Fruit fly (Drosophila melanogaster) whole organism, embryonic: Measurements from ENCODE around the gene Alg2.

ENCODE experiments used
- Aef1 ChIP-seq: fragments of 200-800 bp; sonication (Bioruptor generic); IDR thresholded peaks from 3 replicates; pipeline ENCODE4 v1.3.6; 2022; ENCODE audit warnings: missing biosample characterization, missing genetic modification characterization
- Antp ChIP-seq: fragments of 200-800 bp; sonication (Bioruptor generic); optimal IDR thresholded peaks from 3 replicates; lab custom pipeline; 2016; ENCODE audit warnings: missing biosample characterization, missing genetic modification characterization
- Atf3 ChIP-seq: fragments of 200-800 bp; sonication (Bioruptor generic); optimal IDR thresholded peaks from 3 replicates; lab custom pipeline; 2016; ENCODE audit warnings: missing biosample characterization, missing genetic modification characterization
- CG10274 ChIP-seq: fragments of 200-800 bp; sonication (Bioruptor generic); optimal IDR thresholded peaks from 3 replicates; lab custom pipeline; 2017; ENCODE audit warnings: missing biosample characterization, mild to moderate bottlenecking, missing genetic modification characterization
- CG10321 ChIP-seq: fragments of 200-800 bp; sonication (Bioruptor generic); IDR thresholded peaks from 2 replicates; pipeline ENCODE4 v1.3.6; 2022; ENCODE audit warnings: missing biosample characterization, missing genetic modification characterization
- CG10462 ChIP-seq: fragments of 200-800 bp; sonication (Bioruptor generic); optimal IDR thresholded peaks from 2 replicates; lab custom pipeline; 2016; ENCODE audit warnings: missing biosample characterization, missing genetic modification characterization
- CG10565 ChIP-seq: fragments of 200-800 bp; sonication (Bioruptor generic); optimal IDR thresholded peaks from 3 replicates; lab custom pipeline; 2016; ENCODE audit warnings: missing biosample characterization, mild to moderate bottlenecking, missing genetic modification characterization
- CG12071 ChIP-seq: fragments of 200-800 bp; sonication (Bioruptor generic); optimal IDR thresholded peaks from 3 replicates; lab custom pipeline; 2018; ENCODE audit warnings: missing biosample characterization, mild to moderate bottlenecking, missing genetic modification characterization
- CG14050 ChIP-seq: fragments of 200-800 bp; sonication (Bioruptor generic); IDR thresholded peaks from 3 replicates; pipeline ENCODE4 v1.3.6; 2022; ENCODE audit warnings: missing biosample characterization, missing genetic modification characterization
- CG14710 ChIP-seq: fragments of 200-800 bp; sonication (Bioruptor generic); optimal IDR thresholded peaks from 3 replicates; lab custom pipeline; 2019; ENCODE audit warnings: missing biosample characterization, mild to moderate bottlenecking, missing genetic modification characterization, moderate library complexity
- CG17186 ChIP-seq: fragments of 200-800 bp; sonication (Bioruptor generic); optimal IDR thresholded peaks from 3 replicates; lab custom pipeline; 2017; ENCODE audit warnings: missing biosample characterization, missing genetic modification reagents, missing genetic modification characterization
- CG17361 ChIP-seq: fragments of 200-800 bp; sonication (Bioruptor generic); IDR thresholded peaks from 3 replicates; pipeline ENCODE4 v1.3.6; 2022; ENCODE audit warnings: missing biosample characterization, missing genetic modification characterization
- CG2712 ChIP-seq: fragments of 200-800 bp; optimal IDR thresholded peaks from 3 replicates; lab custom pipeline; 2019; ENCODE audit warnings: missing biosample characterization, mild to moderate bottlenecking, missing genetic modification characterization, moderate library complexity
- CG32767 ChIP-seq: fragments of 200-800 bp; sonication (Bioruptor generic); IDR thresholded peaks from 2 replicates; pipeline ENCODE4 v1.3.6; 2022; ENCODE audit warnings: missing biosample characterization, missing genetic modification characterization
- CG32772 ChIP-seq: fragments of 200-800 bp; sonication (Bioruptor generic); IDR thresholded peaks from 2 replicates; pipeline ENCODE4 v1.3.6; 2022; ENCODE audit warnings: missing biosample characterization, missing genetic modification characterization
- CG4328 ChIP-seq: fragments of 200-800 bp; sonication (Bioruptor generic); optimal IDR thresholded peaks from 3 replicates; lab custom pipeline; 2017; ENCODE audit warnings: missing biosample characterization, missing genetic modification reagents, missing genetic modification characterization
- CG6854 ChIP-seq: fragments of 200-800 bp; sonication (Bioruptor generic); optimal IDR thresholded peaks from 3 replicates; lab custom pipeline; 2017; ENCODE audit warnings: missing biosample characterization, mild to moderate bottlenecking, missing genetic modification characterization
- CG7987 ChIP-seq: fragments of 200-800 bp; sonication (Bioruptor generic); optimal IDR thresholded peaks from 2 replicates; lab custom pipeline; 2018; ENCODE audit warnings: missing biosample characterization, mild to moderate bottlenecking, missing genetic modification characterization, moderate library complexity
- CG9727 ChIP-seq: fragments of 200-800 bp; sonication (Bioruptor generic); optimal IDR thresholded peaks from 3 replicates; lab custom pipeline; 2017; ENCODE audit warnings: missing biosample characterization, mild to moderate bottlenecking, missing genetic modification characterization
- CTCF ChIP-seq: fragments of 200-800 bp; sonication (Bioruptor generic); optimal IDR thresholded peaks from 2 replicates; lab custom pipeline; 2017; ENCODE audit warnings: missing biosample characterization, mild to moderate bottlenecking, missing genetic modification characterization, moderate library complexity
- E2f2 ChIP-seq: fragments of 200-800 bp; sonication (Bioruptor generic); IDR thresholded peaks from 2 replicates; pipeline ENCODE4 v1.3.6; 2022; ENCODE audit warnings: missing biosample characterization, missing genetic modification characterization
- Ets65A ChIP-seq: fragments of 200-800 bp; sonication (Bioruptor generic); peaks from one replicate; lab custom pipeline; 2016; ENCODE audit warnings: missing biosample characterization, missing genetic modification characterization
- Hey ChIP-seq: fragments of 200-800 bp; sonication (Bioruptor generic); optimal IDR thresholded peaks from 3 replicates; lab custom pipeline; 2018; ENCODE audit warnings: missing biosample characterization, mild to moderate bottlenecking, missing genetic modification characterization
- Hr51 ChIP-seq, 2 experiments: fragments of 200-800 bp; sonication (Bioruptor generic); optimal IDR thresholded peaks; 2 replicates in 1 of 2; 3 replicates in 1 of 2; lab custom pipeline; 2016 to 2018; ENCODE audit warnings: missing biosample characterization in 2 of 2, missing genetic modification characterization in 2 of 2, mild to moderate bottlenecking in 1 of 2, moderate library complexity in 1 of 2
- Hr78 ChIP-seq, 2 experiments: fragments of 200-800 bp in 1 of 2; fragments of >200 bp in 1 of 2; sonication (Bioruptor generic) in 1 of 2; optimal IDR thresholded peaks; 2 replicates each; lab custom pipeline; 2017 to 2019; ENCODE audit warnings: missing biosample characterization in 2 of 2, missing genetic modification characterization in 2 of 2, mild to moderate bottlenecking in 1 of 2, moderate library complexity in 1 of 2
- Lhr ChIP-seq: fragments of 200-800 bp; sonication (Bioruptor generic); optimal IDR thresholded peaks from 3 replicates; lab custom pipeline; 2017; ENCODE audit warnings: mild to moderate bottlenecking, missing biosample characterization, missing genetic modification reagents, missing genetic modification characterization
- MESR4 ChIP-seq: fragments of 200-800 bp; sonication (Bioruptor generic); optimal IDR thresholded peaks from 2 replicates; lab custom pipeline; 2018; ENCODE audit warnings: missing biosample characterization, mild to moderate bottlenecking, missing genetic modification characterization, moderate library complexity
- Mrtf ChIP-seq: fragments of 200-800 bp; sonication (Bioruptor generic); IDR thresholded peaks from 3 replicates; pipeline ENCODE4 v1.3.6; 2022; ENCODE audit warnings: missing biosample characterization, missing genetic modification characterization
- Pdp1 ChIP-seq, 2 experiments: fragments of 200-800 bp; sonication (Bioruptor generic); optimal IDR thresholded peaks; 3 replicates each; lab custom pipeline; 2016; ENCODE audit warnings: missing biosample characterization in 2 of 2, missing genetic modification characterization in 2 of 2, mild to moderate bottlenecking in 1 of 2, moderate library complexity in 1 of 2
- Poxn ChIP-seq: fragments of 200-800 bp; sonication (Bioruptor generic); IDR thresholded peaks from 2 replicates; pipeline ENCODE4 v1.3.6; 2022; ENCODE audit warnings: missing biosample characterization, missing genetic modification characterization
- Sox102F ChIP-seq: fragments of 200-800 bp; sonication (Bioruptor generic); optimal IDR thresholded peaks from 2 replicates; lab custom pipeline; 2018; ENCODE audit warnings: missing biosample characterization, mild to moderate bottlenecking, missing genetic modification characterization, moderate library complexity
- Taf1 ChIP-seq: fragments of 200-800 bp; sonication (Bioruptor generic); IDR thresholded peaks from 2 replicates; pipeline ENCODE4 v1.3.6; 2022; ENCODE audit warnings: missing biosample characterization, missing genetic modification characterization
- ac ChIP-seq: fragments of 200-800 bp; sonication (Bioruptor generic); optimal IDR thresholded peaks from 3 replicates; lab custom pipeline; 2017; ENCODE audit warnings: missing biosample characterization, mild to moderate bottlenecking, missing genetic modification characterization
- al ChIP-seq: fragments of 200-800 bp; sonication (Bioruptor generic); IDR thresholded peaks from 2 replicates; pipeline ENCODE4 v1.3.6; 2022; ENCODE audit warnings: missing biosample characterization, missing genetic modification characterization
- ap ChIP-seq: fragments of 200-800 bp; sonication (Bioruptor generic); IDR thresholded peaks from 2 replicates; pipeline ENCODE4 v1.3.6; 2022; ENCODE audit warnings: missing biosample characterization, missing genetic modification characterization
- ci ChIP-seq: fragments of 200-800 bp; sonication (Bioruptor generic); IDR thresholded peaks from 3 replicates; pipeline ENCODE4 v1.3.6; 2022; ENCODE audit warnings: missing biosample characterization, missing genetic modification characterization
- crp ChIP-seq, 2 experiments: fragments of 200-800 bp; sonication (Bioruptor generic); optimal IDR thresholded peaks; 2 replicates in 1 of 2; 3 replicates in 1 of 2; lab custom pipeline; 2017; ENCODE audit warnings: missing biosample characterization in 2 of 2, missing genetic modification characterization in 2 of 2, mild to moderate bottlenecking in 1 of 2, moderate library complexity in 1 of 2
- gsb ChIP-seq: fragments of 200-800 bp; sonication (Bioruptor generic); IDR thresholded peaks from 2 replicates; pipeline ENCODE4 v1.3.6; 2022; ENCODE audit warnings: missing biosample characterization, missing genetic modification characterization
- hb ChIP-seq: fragments of 200-800 bp; sonication (Bioruptor generic); IDR thresholded peaks from 3 replicates; pipeline ENCODE4 v1.3.6; 2022; ENCODE audit warnings: missing biosample characterization, missing genetic modification characterization; ENCODE audit not compliant: partially characterized antibody
- hkb ChIP-seq, 2 experiments: fragments of 200-800 bp in 1 of 2; fragments of >200 bp in 1 of 2; sonication (Bioruptor generic) in 1 of 2; IDR thresholded peaks in 1 of 2; optimal IDR thresholded peaks in 1 of 2; 2 replicates each; pipeline versions ENCODE4 v1.3.6 to Lab custom; 2017 to 2022; ENCODE audit warnings: missing biosample characterization in 1 of 2, missing genetic modification characterization in 1 of 2
- jumu ChIP-seq: fragments of 200-800 bp; sonication (Bioruptor generic); optimal IDR thresholded peaks from 3 replicates; lab custom pipeline; 2016; ENCODE audit warnings: missing biosample characterization, missing genetic modification characterization
- knrl ChIP-seq: fragments of 200-800 bp; sonication (Bioruptor generic); IDR thresholded peaks from 3 replicates; pipeline ENCODE4 v1.3.6; 2022; ENCODE audit warnings: missing biosample characterization, missing genetic modification characterization; ENCODE audit not compliant: partially characterized antibody
- mam ChIP-seq: fragments of 200-800 bp; sonication (Bioruptor generic); optimal IDR thresholded peaks from 3 replicates; lab custom pipeline; 2016; ENCODE audit warnings: missing biosample characterization, missing genetic modification characterization
- oc ChIP-seq: fragments of 200-800 bp; sonication (Bioruptor generic); optimal IDR thresholded peaks from 2 replicates; lab custom pipeline; 2018; ENCODE audit warnings: missing biosample characterization, mild to moderate bottlenecking, missing genetic modification characterization, moderate library complexity
- org-1 ChIP-seq: fragments of 200-800 bp; sonication (Bioruptor generic); optimal IDR thresholded peaks from 2 replicates; lab custom pipeline; 2017; ENCODE audit warnings: missing biosample characterization, missing genetic modification characterization
- p53 ChIP-seq: fragments of 200-800 bp; sonication (Bioruptor generic); optimal IDR thresholded peaks from 2 replicates; lab custom pipeline; 2016; ENCODE audit warnings: missing biosample characterization, missing genetic modification characterization
- sim ChIP-seq: fragments of 200-800 bp; sonication (Bioruptor generic); IDR thresholded peaks from 2 replicates; pipeline ENCODE4 v1.3.6; 2022; ENCODE audit warnings: missing biosample characterization, missing genetic modification characterization
- sob ChIP-seq: fragments of 200-800 bp; sonication (Bioruptor generic); IDR thresholded peaks from 2 replicates; pipeline ENCODE4 v1.3.6; 2022; ENCODE audit warnings: missing biosample characterization, missing genetic modification characterization
- tgo ChIP-seq: fragments of 200-800 bp; sonication (Bioruptor generic); IDR thresholded peaks from 3 replicates; pipeline ENCODE4 v1.3.6; 2022; ENCODE audit warnings: missing biosample characterization, missing genetic modification characterization
- trem ChIP-seq: fragments of 200-800 bp; optimal IDR thresholded peaks from 3 replicates; lab custom pipeline; 2019; ENCODE audit warnings: missing biosample characterization, mild to moderate bottlenecking, missing genetic modification characterization, moderate library complexity

The Alg2 gene

DNA sequence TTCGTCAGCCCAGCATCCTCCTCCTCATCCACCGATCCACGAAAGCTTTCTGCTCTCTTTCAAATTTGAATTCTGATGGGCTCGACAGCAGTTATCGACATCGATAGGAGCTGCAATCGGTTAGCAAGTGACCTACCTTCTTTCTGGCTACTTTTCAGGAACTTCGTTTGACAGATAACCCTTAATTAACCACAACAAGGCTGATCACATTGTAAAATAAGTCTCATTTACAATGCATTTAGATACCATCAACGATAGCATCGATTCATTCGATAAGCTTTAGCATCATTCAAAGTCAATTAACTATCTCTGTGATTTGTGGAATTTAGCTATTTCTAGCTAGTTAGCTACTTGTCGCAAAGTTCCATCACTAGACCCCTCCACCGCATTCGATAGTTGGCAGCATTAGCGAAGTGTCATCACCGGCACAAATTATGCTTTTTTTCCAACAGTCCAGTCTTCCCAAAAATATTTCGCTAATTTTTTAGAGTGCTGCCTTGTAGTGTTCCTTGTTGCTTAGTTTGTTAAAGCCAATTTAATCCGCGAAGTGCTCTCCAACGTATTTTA is 35.0 kb downstream of the Alg2 start, which contains the start of the genes MnM and Girdin (continued):
- TF ChIP-seq CG32767 (no peak), hb (peak; percentile 76; the same call in 2 of the 3 replicates), hkb (optimal IDR thresholded peaks at IDR 0.05; lab: Kevin White, UChicago) (peak; percentile 89), hkb (GFP tag; IDR thresholded peaks at IDR 0.05; lab: Robert Waterston, UW) (no peak), CG17361 (GFP tag; lab: Robert Waterston, UW) (no peak; the same call in none of the 3 replicates), CG14050 (GFP tag; lab: Robert Waterston, UW) (no peak), jumu (GFP tag; lab: Kevin White, UChicago) (peak; percentile 86), CG14710 (tag; lab: Kevin White, UChicago) (peak; percentile 75), CG10462 (GFP tag; lab: Kevin White, UChicago) (peak; percentile 55), Lhr (GFP tag; lab: Kevin White, UChicago) (peak; percentile 72), sim (GFP tag; lab: Robert Waterston, UW) (no peak), CG10565 (GFP tag; lab: Kevin White, UChicago) (no peak), CTCF (GFP tag; lab: Kevin White, UChicago) (no peak), Hey (tag; lab: Kevin White, UChicago) (no peak), CG17186 (GFP tag; lab: Kevin White, UChicago) (peak; percentile 53), CG6854 (GFP tag; lab: Kevin White, UChicago) (no peak), mam (peak; percentile 74), tgo (peak; percentile 21; the same call in 1 of the 3 replicates), ap (GFP tag; lab: Robert Waterston, UW) (no peak), trem (tag; lab: Kevin White, UChicago) (peak; percentile 91), Antp (GFP tag; lab: Kevin White, UChicago) (peak; percentile 82), Atf3 (GFP tag; lab: Kevin White, UChicago) (peak; percentile 54), Sox102F (GFP tag; lab: Kevin White, UChicago) (no peak), al (GFP tag; lab: Robert Waterston, UW) (peak; percentile 44; the same call in 1 of the 2 replicates), oc (tag; lab: Kevin White, UChicago) (no peak), CG12071 (GFP tag; lab: Kevin White, UChicago) (no peak), Pdp1 (GFP tag; optimal IDR thresholded peaks at IDR 0.05; lab: Kevin White, UChicago) (peak; percentile 67 to 69), CG10321 (GFP tag; lab: Robert Waterston, UW) (no peak), Ets65A (GFP tag; lab: Kevin White, UChicago) (peak; percentile 98), CG4328 (GFP tag; lab: Kevin White, UChicago) (no peak), E2f2 (peak; percentile 84), Hr78 (GFP tag; optimal IDR thresholded peaks at IDR 0.05; lab: Kevin White, UChicago) (no peak), Poxn (peak; percentile 10; the same call in 1 of the 2 replicates), knrl (GFP tag; lab: Robert Waterston, UW) (peak; percentile 88), p53 (GFP tag; lab: Kevin White, UChicago) (peak; percentile 40), Mrtf (GFP tag; lab: Robert Waterston, UW) (no peak), Aef1 (GFP tag; lab: Robert Waterston, UW) (0 out of 3 replicates have a peak, but pooled peaks have one; percentile 21), CG9727 (GFP tag; lab: Kevin White, UChicago) (peak; percentile 46), Taf1 (GFP tag; lab: Robert Waterston, UW) (no peak), CG32772 (GFP tag; lab: Robert Waterston, UW) (peak; percentile 44; the same call in 1 of the 2 replicates), CG2712 (tag; lab: Kevin White, UChicago) (peak; percentile 55), ac (GFP tag; lab: Kevin White, UChicago) (no peak), Hr51 (GFP tag; optimal IDR thresholded peaks at IDR 0.05; lab: Kevin White, UChicago) (peak in 1 of 2 experiments; percentile 74), MESR4 (peak; percentile 63), gsb (GFP tag; lab: Robert Waterston, UW) (no peak), CG10274 (GFP tag; lab: Kevin White, UChicago) (no peak), CG7987 (GFP tag; lab: Kevin White, UChicago) (no peak), crp (GFP tag; optimal IDR thresholded peaks at IDR 0.05; lab: Kevin White, UChicago) (peak in 1 of 2 experiments; percentile 35), sob (peak; percentile 62), org-1 (GFP tag; lab: Kevin White, UChicago) (peak; percentile 12), ci (GFP tag; lab: Robert Waterston, UW) (peak; percentile 53; the same call in 1 of the 3 replicates)
